Worm (Caenorhabditis elegans) whole organism, young adult: ENCODE results near the gene T04F3.3.

Experiments used
- ZK185.1 ChIP-seq: sonication (generic microtip); optimal IDR thresholded peaks from 2 replicates; lab custom pipeline; 2016; ENCODE audit warnings: mild to moderate bottlenecking, missing genetic modification characterization, missing compliant biosample characterization; ENCODE audit not compliant: poor library complexity, severe bottlenecking
- egrh-3 ChIP-seq: fragments of 200-800 bp; sonication (Bioruptor generic); IDR thresholded peaks from 2 replicates; pipeline ENCODE4 v1.3.6; 2022; ENCODE audit warnings: missing genetic modification reagents, missing genetic modification characterization, missing compliant biosample characterization
- hmg-20 ChIP-seq: fragments of 200-800 bp; sonication (Bioruptor generic); IDR thresholded peaks from 2 replicates; pipeline ENCODE4 v1.3.6; 2022; ENCODE audit warnings: missing genetic modification reagents, missing genetic modification characterization, missing compliant biosample characterization

DNA sequence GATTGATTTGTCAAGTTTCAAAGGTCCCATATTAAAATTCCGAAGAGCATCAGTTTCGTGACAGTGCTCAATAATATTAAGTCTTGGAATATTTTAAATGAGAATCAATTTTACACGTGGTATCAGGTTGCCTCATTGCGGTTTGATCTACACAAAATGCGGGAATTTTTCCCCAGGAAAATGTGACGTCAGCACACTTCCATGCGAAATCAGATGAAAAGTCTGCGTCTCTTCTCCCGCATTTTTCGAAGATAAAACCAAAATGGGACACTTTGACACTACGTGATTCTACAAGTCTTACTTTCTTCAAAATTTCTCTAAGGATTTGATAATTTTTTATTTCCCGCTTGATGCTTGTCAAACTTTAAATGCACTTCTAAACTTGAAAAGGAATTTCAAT, 35.9 kb upstream of the T04F3.3 start:
- no peak for TF ChIP-seq egrh-3 (GFP tag; lab: Robert Waterston, UW)
- TF ChIP-seq hmg-20: no peak
- TF ChIP-seq ZK185.1 (tag; lab: Kevin White, UChicago): no peak
